Fruit fly (Drosophila melanogaster) whole organism, embryonic: ENCODE measurements around the gene Acat2.
A peak's percentile ranks its signal among the peaks of the same experiment; 100 is the strongest.

ENCODE experiments used
- Ada2b ChIP-seq: fragments of 200-800 bp; sonication (Bioruptor generic); IDR thresholded peaks from 2 replicates; pipeline ENCODE4 v1.3.6; 2022; ENCODE audit warnings: missing biosample characterization, missing genetic modification characterization
- Bteb2 ChIP-seq: fragments of 200-800 bp; sonication (Bioruptor generic); optimal IDR thresholded peaks from 2 replicates; lab custom pipeline; 2016; ENCODE audit warnings: missing biosample characterization, missing genetic modification characterization
- CG10267 ChIP-seq: fragments of 200-800 bp; sonication (Bioruptor generic); optimal IDR thresholded peaks from 2 replicates; lab custom pipeline; 2018; ENCODE audit warnings: missing biosample characterization, mild to moderate bottlenecking, missing genetic modification characterization, moderate library complexity
- CG10431 ChIP-seq: fragments of 200-800 bp; sonication (Bioruptor generic); optimal IDR thresholded peaks from 3 replicates; lab custom pipeline; 2018; ENCODE audit warnings: missing biosample characterization, mild to moderate bottlenecking, missing genetic modification characterization
- CG11456 ChIP-seq: fragments of 200-800 bp; sonication (Bioruptor generic); IDR thresholded peaks from 3 replicates; pipeline ENCODE4 v1.3.6; 2022; ENCODE audit warnings: missing biosample characterization, missing genetic modification characterization
- CG12744 ChIP-seq: fragments of 200-800 bp; sonication (Bioruptor generic); optimal IDR thresholded peaks from 2 replicates; lab custom pipeline; 2016; ENCODE audit warnings: missing biosample characterization, missing genetic modification characterization
- CG12942 ChIP-seq: fragments of 200-800 bp; sonication (Bioruptor generic); optimal IDR thresholded peaks from 3 replicates; lab custom pipeline; 2016; ENCODE audit warnings: missing biosample characterization, missing genetic modification characterization
- CG13123 ChIP-seq: fragments of 200-800 bp; sonication (Bioruptor generic); optimal IDR thresholded peaks from 2 replicates; lab custom pipeline; 2016; ENCODE audit warnings: missing biosample characterization, missing genetic modification characterization
- CG14860 ChIP-seq: fragments of 200-800 bp; sonication (Bioruptor generic); IDR thresholded peaks from 3 replicates; pipeline ENCODE4 v1.3.6; 2022; ENCODE audit warnings: missing biosample characterization, missing genetic modification characterization; ENCODE audit not compliant: partially characterized antibody
- CG14965 ChIP-seq: fragments of 200-800 bp; sonication (Bioruptor generic); optimal IDR thresholded peaks from 2 replicates; lab custom pipeline; 2016; ENCODE audit warnings: missing biosample characterization, missing genetic modification characterization, borderline replicate concordance
- CG16863 ChIP-seq: fragments of 200-800 bp; sonication (Bioruptor generic); optimal IDR thresholded peaks from 3 replicates; lab custom pipeline; 2016; ENCODE audit warnings: missing biosample characterization, missing genetic modification characterization
- CG17612 ChIP-seq: fragments of 200-800 bp; sonication (Bioruptor generic); IDR thresholded peaks from 2 replicates; pipeline ENCODE4 v1.3.6; 2022; ENCODE audit warnings: missing biosample characterization, missing genetic modification characterization
- CG18262 ChIP-seq: fragments of 200-800 bp; optimal IDR thresholded peaks from 3 replicates; lab custom pipeline; 2019; ENCODE audit warnings: missing biosample characterization, mild to moderate bottlenecking, missing genetic modification characterization, moderate library complexity
- CG2199 ChIP-seq: fragments of 200-800 bp; sonication (Bioruptor generic); IDR thresholded peaks from 3 replicates; pipeline ENCODE4 v1.3.6; 2022; ENCODE audit warnings: missing biosample characterization, missing genetic modification characterization
- CG31224 ChIP-seq: fragments of 200-800 bp; sonication (Bioruptor generic); IDR thresholded peaks from 2 replicates; pipeline ENCODE4 v1.3.6; 2022; ENCODE audit warnings: missing biosample characterization, missing genetic modification characterization
- CG3847 ChIP-seq: fragments of 200-800 bp; sonication (Bioruptor generic); IDR thresholded peaks from 2 replicates; pipeline ENCODE4 v1.3.6; 2022; ENCODE audit warnings: missing biosample characterization, missing genetic modification characterization
- CG4424 ChIP-seq: fragments of 200-800 bp; sonication (Bioruptor generic); optimal IDR thresholded peaks from 3 replicates; lab custom pipeline; 2016; ENCODE audit warnings: missing biosample characterization, missing genetic modification characterization
- CG8924 ChIP-seq: fragments of 200-800 bp; optimal IDR thresholded peaks from 3 replicates; lab custom pipeline; 2019; ENCODE audit warnings: missing biosample characterization, mild to moderate bottlenecking, missing genetic modification characterization, moderate library complexity
- Dref ChIP-seq: fragments of 200-800 bp; sonication (Bioruptor generic); IDR thresholded peaks from 2 replicates; pipeline ENCODE4 v1.3.6; 2022; ENCODE audit warnings: missing biosample characterization, missing genetic modification characterization
- H15 ChIP-seq: fragments of 200-800 bp; sonication (Bioruptor generic); IDR thresholded peaks from 3 replicates; pipeline ENCODE4 v1.3.6; 2022; ENCODE audit warnings: missing biosample characterization, missing genetic modification characterization
- MBD-R2 ChIP-seq: fragments of 200-800 bp; sonication (Bioruptor generic); IDR thresholded peaks from 2 replicates; pipeline ENCODE4 v1.3.6; 2022; ENCODE audit warnings: missing biosample characterization, missing genetic modification characterization
- MESR4 ChIP-seq: fragments of 200-800 bp; sonication (Bioruptor generic); optimal IDR thresholded peaks from 2 replicates; lab custom pipeline; 2018; ENCODE audit warnings: missing biosample characterization, mild to moderate bottlenecking, missing genetic modification characterization, moderate library complexity
- Med ChIP-seq: fragments of 200-800 bp; sonication (Bioruptor generic); peaks from one replicate; lab custom pipeline; 2016; ENCODE audit warnings: missing biosample characterization, missing genetic modification characterization, mild to moderate bottlenecking, inconsistent platforms, moderate library complexity
- Myb ChIP-seq: fragments of 200-800 bp; sonication (Bioruptor generic); optimal IDR thresholded peaks from 2 replicates; lab custom pipeline; 2016; ENCODE audit warnings: missing biosample characterization, missing genetic modification characterization
- Nf-YA ChIP-seq: fragments of 200-800 bp; sonication (Bioruptor generic); IDR thresholded peaks from 2 replicates; pipeline ENCODE4 v1.3.6; 2022; ENCODE audit warnings: missing biosample characterization, missing genetic modification characterization
- Oaz ChIP-seq: fragments of 200-800 bp; sonication (Bioruptor generic); IDR thresholded peaks from 2 replicates; pipeline ENCODE4 v1.3.6; 2022; ENCODE audit warnings: missing biosample characterization, missing genetic modification characterization
- PHDP ChIP-seq: fragments of 200-800 bp; sonication (Bioruptor generic); optimal IDR thresholded peaks from 3 replicates; lab custom pipeline; 2018; ENCODE audit warnings: missing biosample characterization, mild to moderate bottlenecking, missing genetic modification characterization, moderate library complexity
- Stat92E ChIP-seq, 3 experiments: fragments of >200 bp in 2 of 3; fragments of 200-800 bp in 1 of 3; sonication (Bioruptor generic) in 1 of 3; optimal IDR thresholded peaks; 2 replicates each; lab custom pipeline; 2017 to 2019; ENCODE audit warnings: missing biosample characterization in 3 of 3, missing genetic modification characterization in 3 of 3, mild to moderate bottlenecking in 1 of 3, moderate library complexity in 1 of 3
- Xbp1 ChIP-seq: fragments of 200-800 bp; sonication (Bioruptor generic); optimal IDR thresholded peaks from 3 replicates; lab custom pipeline; 2016; ENCODE audit warnings: missing biosample characterization, mild to moderate bottlenecking, missing genetic modification characterization
- btn ChIP-seq: fragments of 200-800 bp; sonication (Bioruptor generic); optimal IDR thresholded peaks from 2 replicates; lab custom pipeline; 2016; ENCODE audit warnings: missing biosample characterization, missing genetic modification characterization
- chinmo ChIP-seq: fragments of 200-800 bp; sonication (Bioruptor generic); IDR thresholded peaks from 4 replicates; pipeline ENCODE4 v1.3.6; 2022; ENCODE audit warnings: missing biosample characterization, missing genetic modification characterization; ENCODE audit not compliant: partially characterized antibody
- dati ChIP-seq: fragments of 200-800 bp; sonication (Bioruptor generic); IDR thresholded peaks from 2 replicates; pipeline ENCODE4 v1.3.6; 2022; ENCODE audit warnings: missing biosample characterization, missing genetic modification characterization
- dpn ChIP-seq, 2 experiments: fragments of 200-800 bp; sonication (Bioruptor generic); optimal IDR thresholded peaks; 3 replicates each; lab custom pipeline; 2016; ENCODE audit warnings: missing biosample characterization in 2 of 2, missing genetic modification characterization in 2 of 2
- fd3F ChIP-seq: fragments of 200-800 bp; sonication (Bioruptor generic); optimal IDR thresholded peaks from 2 replicates; lab custom pipeline; 2018; ENCODE audit warnings: missing biosample characterization, mild to moderate bottlenecking, missing genetic modification characterization, moderate library complexity
- gsb ChIP-seq: fragments of 200-800 bp; sonication (Bioruptor generic); IDR thresholded peaks from 2 replicates; pipeline ENCODE4 v1.3.6; 2022; ENCODE audit warnings: missing biosample characterization, missing genetic modification characterization
- gsb-n ChIP-seq: fragments of 200-800 bp; sonication (Bioruptor generic); optimal IDR thresholded peaks from 3 replicates; lab custom pipeline; 2018; ENCODE audit warnings: missing biosample characterization, mild to moderate bottlenecking, missing genetic modification characterization
- ham ChIP-seq: fragments of 200-800 bp; sonication (Bioruptor generic); IDR thresholded peaks from 2 replicates; pipeline ENCODE4 v1.3.6; 2022; ENCODE audit warnings: missing biosample characterization, missing genetic modification characterization
- her ChIP-seq: fragments of 200-800 bp; sonication (Bioruptor generic); optimal IDR thresholded peaks from 2 replicates; lab custom pipeline; 2016; ENCODE audit warnings: missing biosample characterization, missing genetic modification characterization
- klu ChIP-seq: fragments of 200-800 bp; sonication (Bioruptor generic); IDR thresholded peaks from 2 replicates; pipeline ENCODE4 v1.3.6; 2022; ENCODE audit warnings: missing biosample characterization, missing genetic modification characterization
- mam ChIP-seq: fragments of 200-800 bp; sonication (Bioruptor generic); optimal IDR thresholded peaks from 3 replicates; lab custom pipeline; 2016; ENCODE audit warnings: missing biosample characterization, missing genetic modification characterization
- rib ChIP-seq: fragments of 200-800 bp; sonication (Bioruptor generic); IDR thresholded peaks from 2 replicates; pipeline ENCODE4 v1.3.6; 2022; ENCODE audit warnings: missing biosample characterization, missing genetic modification characterization
- shn ChIP-seq: fragments of 200-800 bp; sonication (Bioruptor generic); optimal IDR thresholded peaks from 3 replicates; lab custom pipeline; 2016; ENCODE audit warnings: missing biosample characterization, missing genetic modification characterization
- sima ChIP-seq: fragments of 200-800 bp; sonication (Bioruptor generic); optimal IDR thresholded peaks from 2 replicates; lab custom pipeline; 2016; ENCODE audit warnings: missing biosample characterization, missing genetic modification characterization
- slbo ChIP-seq: fragments of 200-800 bp; sonication (Bioruptor generic); IDR thresholded peaks from 2 replicates; pipeline ENCODE4 v1.3.6; 2022; ENCODE audit warnings: missing biosample characterization, missing genetic modification characterization
- slp2 ChIP-seq: fragments of 200-800 bp; sonication (Bioruptor generic); optimal IDR thresholded peaks from 2 replicates; lab custom pipeline; 2016; ENCODE audit warnings: missing biosample characterization, missing genetic modification characterization
- sqz ChIP-seq: fragments of 200-800 bp; sonication (Bioruptor generic); optimal IDR thresholded peaks from 3 replicates; lab custom pipeline; 2018; ENCODE audit warnings: missing biosample characterization, mild to moderate bottlenecking, missing genetic modification characterization
- ssp ChIP-seq: fragments of 200-800 bp; sonication (Bioruptor generic); IDR thresholded peaks from 2 replicates; pipeline ENCODE4 v1.3.6; 2022; ENCODE audit warnings: missing biosample characterization, missing genetic modification characterization
- stc ChIP-seq: fragments of 200-800 bp; sonication (Bioruptor generic); IDR thresholded peaks from 2 replicates; pipeline ENCODE4 v1.3.6; 2022; ENCODE audit warnings: missing biosample characterization, missing genetic modification characterization
- tin ChIP-seq: fragments of 200-800 bp; sonication (Bioruptor generic); optimal IDR thresholded peaks from 3 replicates; lab custom pipeline; 2016; ENCODE audit warnings: missing biosample characterization, missing genetic modification characterization
- trem ChIP-seq: fragments of 200-800 bp; optimal IDR thresholded peaks from 3 replicates; lab custom pipeline; 2019; ENCODE audit warnings: missing biosample characterization, mild to moderate bottlenecking, missing genetic modification characterization, moderate library complexity
- wdn ChIP-seq: fragments of 200-800 bp; sonication (Bioruptor generic); IDR thresholded peaks from 2 replicates; pipeline ENCODE4 v1.3.6; 2022; ENCODE audit warnings: missing biosample characterization, missing genetic modification characterization

Acat2 gene

DNA sequence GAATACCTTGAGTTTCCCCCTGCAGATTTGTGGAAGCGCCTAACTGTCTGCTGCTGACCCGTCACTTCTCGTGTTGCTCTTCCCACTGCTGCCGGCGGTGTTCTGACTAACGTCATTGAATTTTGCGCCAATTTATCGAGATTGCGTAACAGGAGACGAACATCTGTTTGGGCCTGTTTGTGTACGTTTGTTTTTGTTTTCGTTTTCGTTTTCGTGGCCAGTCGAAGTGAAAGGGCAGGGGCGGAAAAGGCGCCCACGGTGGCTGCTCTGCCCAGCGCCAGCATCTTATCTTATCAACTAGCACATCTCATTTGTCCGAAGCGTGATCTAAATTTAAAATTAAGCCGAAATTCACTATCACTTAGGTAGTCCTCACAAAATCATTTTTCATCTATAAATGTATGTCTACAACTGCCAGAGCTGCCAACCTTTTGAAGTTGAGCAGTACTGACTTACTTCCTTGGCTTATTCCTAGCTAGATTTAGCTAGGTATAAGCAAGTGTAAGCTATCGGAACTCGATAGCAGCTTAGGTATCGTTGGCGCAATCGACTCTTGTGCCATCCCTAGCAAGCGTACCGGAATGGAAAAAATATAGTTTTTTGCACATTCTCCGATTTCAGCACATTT lies 4.4 kb downstream of the Acat2 start, which contains the start of the genes Ctr9 and Nt5a (continued):
- TF ChIP-seq wdn (GFP tag; lab: Robert Waterston, UW) (no peak), CG13123 (peak; percentile 33), MESR4 (GFP tag; lab: Kevin White, UChicago) (peak; percentile 84), trem (tag; lab: Kevin White, UChicago) (peak; percentile 99), gsb-n (tag; lab: Kevin White, UChicago) (no peak), CG14965 (no peak), CG12942 (GFP tag; lab: Kevin White, UChicago) (peak; percentile 14), CG31224 (GFP tag; lab: Robert Waterston, UW) (peak; percentile 62; the same call in 1 of the 2 replicates), Nf-YA (GFP tag; lab: Robert Waterston, UW) (no peak), CG17612 (peak; percentile 47; the same call in 1 of the 2 replicates), rib (GFP tag; lab: Robert Waterston, UW) (peak; percentile 61; the same call in 1 of the 2 replicates), CG18262 (peak; percentile 20), slp2 (peak; percentile 26), slbo (peak; percentile 80), stc (GFP tag; lab: Robert Waterston, UW) (no peak), Xbp1 (GFP tag; lab: Kevin White, UChicago) (peak; percentile 65), dpn (GFP tag; optimal IDR thresholded peaks at IDR 0.05; lab: Kevin White, UChicago) (peak; percentile 55 to 72), tin (GFP tag; lab: Kevin White, UChicago) (peak; percentile 54), chinmo (GFP tag; lab: Robert Waterston, UW) (0 out of 4 replicates have a peak, but pooled peaks have one; percentile 57), CG16863 (peak; percentile 27), CG8924 (tag; lab: Kevin White, UChicago) (peak; percentile 52), dati (GFP tag; lab: Robert Waterston, UW) (no peak), Bteb2 (peak; percentile 72), Myb (GFP tag; lab: Kevin White, UChicago) (peak; percentile 72), MBD-R2 (GFP tag; lab: Robert Waterston, UW) (peak; percentile 97), CG14860 (GFP tag; lab: Robert Waterston, UW) (peak; percentile 68), sima (GFP tag; lab: Kevin White, UChicago) (no peak), H15 (GFP tag; lab: Robert Waterston, UW) (no peak), Med (GFP tag; lab: Kevin White, UChicago) (peak; percentile 96), mam (GFP tag; lab: Kevin White, UChicago) (peak; percentile 81), fd3F (peak; percentile 11), CG2199 (GFP tag; lab: Robert Waterston, UW) (no peak), btn (GFP tag; lab: Kevin White, UChicago) (no peak), Ada2b (GFP tag; lab: Robert Waterston, UW) (0 out of 2 replicates have a peak, but pooled peaks have one; percentile 25), sqz (no peak), PHDP (tag; lab: Kevin White, UChicago) (peak; percentile 29), CG10267 (tag; lab: Kevin White, UChicago) (peak; percentile 61), Oaz (GFP tag; lab: Robert Waterston, UW) (no peak), CG11456 (GFP tag; lab: Robert Waterston, UW) (peak; percentile 81), shn (peak; percentile 76), ham (no peak), klu (GFP tag; lab: Robert Waterston, UW) (no peak), gsb (GFP tag; lab: Robert Waterston, UW) (no peak), ssp (peak; percentile 73), CG12744 (peak; percentile 61), her (GFP tag; lab: Kevin White, UChicago) (peak; percentile 74), Stat92E (GFP tag; optimal IDR thresholded peaks at IDR 0.05; lab: Kevin White, UChicago) (peak in 1 of 3 experiments; percentile 29), CG10431 (GFP tag; lab: Kevin White, UChicago) (no peak), Dref (GFP tag; lab: Robert Waterston, UW) (peak; percentile 96), CG4424 (GFP tag; lab: Kevin White, UChicago) (peak; percentile 5), CG3847 (peak; percentile 74)
